Comparison of ENCODE assay signal across 3 fruit fly cellular contexts in genomic region chrX:13390465-13391173, dm6.
TF ChIP-seq lines count a peak whose summit lies in the region.

No protein-coding gene starts in this region.

TF ChIP-seq in whole organism, adult, 20 proteins besides CTCF, POLR2A, EP300 and RAD21 (continued from another document):
- peak; percentile 72 for TF ChIP-seq CG11617 (GFP tag; optimal IDR thresholded peaks at IDR 0.05; lab: Kevin White, UChicago)

TF ChIP-seq in whole organism, embryonic, 481 proteins besides CTCF, POLR2A, EP300 and RAD21 (continued from another document and continues in another):
- TF ChIP-seq ttk (GFP tag; IDR thresholded peaks at IDR 0.05; lab: Robert Waterston, UW), result 0 out of 2 replicates have a peak, but pooled peaks have one; percentile 45
- TF ChIP-seq Hand (GFP tag; optimal IDR thresholded peaks at IDR 0.05; lab: Kevin White, UChicago), result peak; percentile 62
- TF ChIP-seq sna (GFP tag; IDR thresholded peaks at IDR 0.05; lab: Robert Waterston, UW; ENCODE audit: partially characterized antibody), result no peak
- TF ChIP-seq CG10267 (tag; optimal IDR thresholded peaks at IDR 0.05; lab: Kevin White, UChicago), result peak; percentile 62
- peak; percentile 78 for TF ChIP-seq CG14014 (GFP tag; IDR thresholded peaks at IDR 0.05; lab: Robert Waterston, UW)
- TF ChIP-seq Ssrp (tag; optimal IDR thresholded peaks at IDR 0.05; lab: Kevin White, UChicago), result peak; percentile 29
- peak; percentile 52 for TF ChIP-seq CG6765 (GFP tag; optimal IDR thresholded peaks at IDR 0.05; lab: Kevin White, UChicago)
- no peak for TF ChIP-seq CG8359 (GFP tag; optimal IDR thresholded peaks at IDR 0.05; lab: Kevin White, UChicago; ENCODE audit: borderline replicate concordance)
- no peak for TF ChIP-seq vfl (GFP tag; optimal IDR thresholded peaks at IDR 0.05; lab: Kevin White, UChicago)
- TF ChIP-seq ftz-f1 (GFP tag; optimal IDR thresholded peaks at IDR 0.05; lab: Kevin White, UChicago), result no peak
- TF ChIP-seq Awh (GFP tag; IDR thresholded peaks at IDR 0.05; lab: Robert Waterston, UW), result no peak
- TF ChIP-seq Xrp1 (GFP tag; IDR thresholded peaks at IDR 0.05; lab: Robert Waterston, UW), result peak; percentile 44; the same call in 1 of the 2 replicates
- TF ChIP-seq sug (tag; optimal IDR thresholded peaks at IDR 0.05; lab: Kevin White, UChicago), result peak; percentile 51
- peak; percentile 60 for TF ChIP-seq CG6689 (GFP tag; IDR thresholded peaks at IDR 0.05; lab: Robert Waterston, UW)
- TF ChIP-seq pan (optimal IDR thresholded peaks at IDR 0.05; lab: Kevin White, UChicago), result no peak
- peak in 1 of 2 experiments; percentile 70 for TF ChIP-seq pan (GFP tag; optimal IDR thresholded peaks at IDR 0.05 in 1 of 2, IDR thresholded peaks at IDR 0.05 in 1 of 2)
- peak; percentile 29; the same call in 1 of the 2 replicates for TF ChIP-seq CG14667 (GFP tag; IDR thresholded peaks at IDR 0.05; lab: Robert Waterston, UW)
- TF ChIP-seq CG12219 (GFP tag; optimal IDR thresholded peaks at IDR 0.05; lab: Kevin White, UChicago), result no peak
- no peak for TF ChIP-seq ash1 (GFP tag; optimal IDR thresholded peaks at IDR 0.05; lab: Kevin White, UChicago)
- peak; percentile 62 for TF ChIP-seq Poxn (GFP tag; IDR thresholded peaks at IDR 0.05; lab: Robert Waterston, UW)
- TF ChIP-seq CG13894 (tag; optimal IDR thresholded peaks at IDR 0.05; lab: Kevin White, UChicago), result peak; percentile 81
- peak; percentile 39 for TF ChIP-seq Blimp-1 (GFP tag; optimal IDR thresholded peaks at IDR 0.05; lab: Kevin White, UChicago)
- peak; percentile 76; the same call in 2 of the 3 replicates for TF ChIP-seq Dbx (GFP tag; IDR thresholded peaks at IDR 0.05; lab: Robert Waterston, UW)
- peak in 1 of 2 experiments; percentile 61 for TF ChIP-seq Pdp1 (GFP tag; optimal IDR thresholded peaks at IDR 0.05; lab: Kevin White, UChicago)
- peak; percentile 14 for TF ChIP-seq Hr3 (GFP tag; optimal IDR thresholded peaks at IDR 0.05; lab: Kevin White, UChicago)
- 0 out of 2 replicates have a peak, but pooled peaks have one; percentile 23 for TF ChIP-seq CG1024 (GFP tag; IDR thresholded peaks at IDR 0.05; lab: Robert Waterston, UW)
- TF ChIP-seq dpn (GFP tag; optimal IDR thresholded peaks at IDR 0.05; lab: Kevin White, UChicago), result peak in 1 of 2 experiments; percentile 43
- peak; percentile 18 for TF ChIP-seq gcm (GFP tag; optimal IDR thresholded peaks at IDR 0.05; lab: Kevin White, UChicago)
- TF ChIP-seq crc (GFP tag; optimal IDR thresholded peaks at IDR 0.05; lab: Kevin White, UChicago), result no peak
- TF ChIP-seq Doc2 (GFP tag; IDR thresholded peaks at IDR 0.05; lab: Robert Waterston, UW), result no peak
- peak; percentile 48 for TF ChIP-seq CG15011 (GFP tag; optimal IDR thresholded peaks at IDR 0.05; lab: Kevin White, UChicago)
- TF ChIP-seq NC2α (GFP tag; optimal IDR thresholded peaks at IDR 0.05; lab: Kevin White, UChicago), result no peak
- no peak for TF ChIP-seq CG4707 (GFP tag; optimal IDR thresholded peaks at IDR 0.05; lab: Kevin White, UChicago)
- 0 out of 2 replicates have a peak, but pooled peaks have one; percentile 3 for TF ChIP-seq CG16779 (GFP tag; IDR thresholded peaks at IDR 0.05; lab: Robert Waterston, UW)
- TF ChIP-seq pzg (GFP tag; optimal IDR thresholded peaks at IDR 0.05; lab: Kevin White, UChicago), result no peak
- TF ChIP-seq CG18262 (tag; optimal IDR thresholded peaks at IDR 0.05; lab: Kevin White, UChicago), result peak; percentile 48
- TF ChIP-seq CG4282 (GFP tag; optimal IDR thresholded peaks at IDR 0.05; lab: Kevin White, UChicago), result no peak
- no peak for TF ChIP-seq trh (GFP tag; optimal IDR thresholded peaks at IDR 0.05; lab: Kevin White, UChicago)
- TF ChIP-seq CG14965 (GFP tag; optimal IDR thresholded peaks at IDR 0.05; lab: Kevin White, UChicago; ENCODE audit: borderline replicate concordance), result no peak
- peak; percentile 80 for TF ChIP-seq CG8924 (tag; optimal IDR thresholded peaks at IDR 0.05; lab: Kevin White, UChicago)
- TF ChIP-seq CG12391 (tag; optimal IDR thresholded peaks at IDR 0.05; lab: Kevin White, UChicago), result peak; percentile 69
- TF ChIP-seq CrebB (tag; optimal IDR thresholded peaks at IDR 0.05; lab: Kevin White, UChicago), result peak; percentile 24
- TF ChIP-seq fd3F (GFP tag; optimal IDR thresholded peaks at IDR 0.05; lab: Kevin White, UChicago), result peak; percentile 83
- no peak for TF ChIP-seq Hr78 (GFP tag; optimal IDR thresholded peaks at IDR 0.05; lab: Kevin White, UChicago)
- no peak for TF ChIP-seq Hey (tag; optimal IDR thresholded peaks at IDR 0.05; lab: Kevin White, UChicago)
- TF ChIP-seq Sry-β (GFP tag; optimal IDR thresholded peaks at IDR 0.05; lab: Kevin White, UChicago), result no peak
- no peak for TF ChIP-seq pho (GFP tag; optimal IDR thresholded peaks at IDR 0.05; lab: Kevin White, UChicago)
- peak; percentile 52 for TF ChIP-seq CG6854 (GFP tag; optimal IDR thresholded peaks at IDR 0.05; lab: Kevin White, UChicago)
- peak; percentile 75 for TF ChIP-seq CG11504 (tag; optimal IDR thresholded peaks at IDR 0.05; lab: Kevin White, UChicago)
- TF ChIP-seq CG13296 (GFP tag; optimal IDR thresholded peaks at IDR 0.05; lab: Kevin White, UChicago), result peak; percentile 83
- 0 out of 2 replicates have a peak, but pooled peaks have one; percentile 46 for TF ChIP-seq ham (GFP tag; IDR thresholded peaks at IDR 0.05; lab: Robert Waterston, UW)
- TF ChIP-seq grau (tag; optimal IDR thresholded peaks at IDR 0.05; lab: Kevin White, UChicago), result peak; percentile 82
- TF ChIP-seq CG7372 (GFP tag; IDR thresholded peaks at IDR 0.05; lab: Robert Waterston, UW), result peak; percentile 64
- TF ChIP-seq CG12769 (tag; optimal IDR thresholded peaks at IDR 0.05; lab: Kevin White, UChicago), result no peak
- no peak for TF ChIP-seq CG7928 (GFP tag; optimal IDR thresholded peaks at IDR 0.05; lab: Kevin White, UChicago)
- no peak for TF ChIP-seq CG12236 (GFP tag; optimal IDR thresholded peaks at IDR 0.05; lab: Kevin White, UChicago)
- peak; percentile 8 for TF ChIP-seq CG5180 (GFP tag; optimal IDR thresholded peaks at IDR 0.05; lab: Kevin White, UChicago)
- no peak; the same call in 1 of the 2 replicates for TF ChIP-seq ssp (GFP tag; IDR thresholded peaks at IDR 0.05; lab: Robert Waterston, UW)
- no peak for TF ChIP-seq luna (GFP tag; optimal IDR thresholded peaks at IDR 0.05; lab: Kevin White, UChicago)
- TF ChIP-seq CG3163 (GFP tag; optimal IDR thresholded peaks at IDR 0.05; lab: Kevin White, UChicago), result no peak
- TF ChIP-seq CG14441 (GFP tag; IDR thresholded peaks at IDR 0.05; lab: Robert Waterston, UW), result peak; percentile 72
- TF ChIP-seq shn (GFP tag; optimal IDR thresholded peaks at IDR 0.05; lab: Kevin White, UChicago), result no peak
- TF ChIP-seq CG11456 (GFP tag; IDR thresholded peaks at IDR 0.05; lab: Robert Waterston, UW), result peak; percentile 55; the same call in 1 of the 3 replicates

TF ChIP-seq in whole organism, prepupa, 60 proteins besides CTCF, POLR2A, EP300 and RAD21 (continued from another document):
- peak; percentile 72 for TF ChIP-seq dsx (GFP tag; optimal IDR thresholded peaks at IDR 0.05; lab: Kevin White, UChicago; ENCODE audit: poor library complexity, severe bottlenecking)
- peak; percentile 92 for TF ChIP-seq eg (GFP tag; IDR thresholded peaks at IDR 0.05; lab: Robert Waterston, UW)
- TF ChIP-seq CG6854 (GFP tag; optimal IDR thresholded peaks at IDR 0.05; lab: Kevin White, UChicago), result no peak
- TF ChIP-seq ss (GFP tag; optimal IDR thresholded peaks at IDR 0.05; lab: Kevin White, UChicago), result peak; percentile 38 to 60
- TF ChIP-seq salr (GFP tag; optimal IDR thresholded peaks at IDR 0.05; lab: Kevin White, UChicago), result peak in 1 of 2 experiments; percentile 29
- peak; percentile 74 for TF ChIP-seq Ets96B (tag; optimal IDR thresholded peaks at IDR 0.05; lab: Kevin White, UChicago)
- peak; percentile 84 for TF ChIP-seq CG6163 (GFP tag; IDR thresholded peaks at IDR 0.05; lab: Robert Waterston, UW)
- peak; percentile 45 for TF ChIP-seq CG3919 (GFP tag; optimal IDR thresholded peaks at IDR 0.05; lab: Kevin White, UChicago)
- peak; percentile 20 for TF ChIP-seq CG8319 (GFP tag; optimal IDR thresholded peaks at IDR 0.05; lab: Kevin White, UChicago)
- TF ChIP-seq Hr38 (GFP tag; optimal IDR thresholded peaks at IDR 0.05; lab: Kevin White, UChicago), result no peak
- peak; percentile 50 for TF ChIP-seq CG8632 (GFP tag; optimal IDR thresholded peaks at IDR 0.05; lab: Kevin White, UChicago)
- peak; percentile 9 for TF ChIP-seq spab (GFP tag; optimal IDR thresholded peaks at IDR 0.05; lab: Kevin White, UChicago)
- TF ChIP-seq CG16779 (tag; optimal IDR thresholded peaks at IDR 0.05; lab: Kevin White, UChicago), result peak; percentile 11
- peak; percentile 79 for TF ChIP-seq Eip78C (GFP tag; lab: Kevin White, UChicago)
- peak; percentile 82 for TF ChIP-seq Gug (GFP tag; IDR thresholded peaks at IDR 0.05; lab: Robert Waterston, UW)
- peak; percentile 73 for TF ChIP-seq CG32006 (GFP tag; optimal IDR thresholded peaks at IDR 0.05; lab: Kevin White, UChicago)
- no peak for TF ChIP-seq Sox102F (GFP tag; optimal IDR thresholded peaks at IDR 0.05; lab: Kevin White, UChicago)
- peak; percentile 15 for TF ChIP-seq CG6792 (GFP tag; optimal IDR thresholded peaks at IDR 0.05; lab: Kevin White, UChicago)
- peak; percentile 66 for TF ChIP-seq achi (GFP tag; optimal IDR thresholded peaks at IDR 0.05; lab: Kevin White, UChicago)
- no peak for TF ChIP-seq Sox14 (GFP tag; optimal IDR thresholded peaks at IDR 0.05; lab: Kevin White, UChicago)
- no peak for TF ChIP-seq CG31627 (GFP tag; optimal IDR thresholded peaks at IDR 0.05; lab: Kevin White, UChicago)
- TF ChIP-seq svp (GFP tag; lab: Kevin White, UChicago), result peak; percentile 24
- TF ChIP-seq CG6808 (GFP tag; optimal IDR thresholded peaks at IDR 0.05; lab: Kevin White, UChicago), result peak; percentile 63
- TF ChIP-seq OdsH (GFP tag; optimal IDR thresholded peaks at IDR 0.05; lab: Kevin White, UChicago), result peak; percentile 59
- TF ChIP-seq CG9139 (GFP tag; optimal IDR thresholded peaks at IDR 0.05; lab: Kevin White, UChicago), result peak; percentile 58
- TF ChIP-seq fd59A (GFP tag; optimal IDR thresholded peaks at IDR 0.05; lab: Kevin White, UChicago), result no peak
- TF ChIP-seq CG15336 (GFP tag; IDR thresholded peaks at IDR 0.05; lab: Robert Waterston, UW), result peak; percentile 89
- no peak for TF ChIP-seq Blimp-1 (GFP tag; optimal IDR thresholded peaks at IDR 0.05; lab: Kevin White, UChicago)
- TF ChIP-seq acj6 (GFP tag; optimal IDR thresholded peaks at IDR 0.05; lab: Kevin White, UChicago), result peak; percentile 43
- TF ChIP-seq Lpt (GFP tag; optimal IDR thresholded peaks at IDR 0.05; lab: Kevin White, UChicago), result peak; percentile 63
- no peak for TF ChIP-seq Eip93F (GFP tag; optimal IDR thresholded peaks at IDR 0.05; lab: Kevin White, UChicago)
- TF ChIP-seq CG10669 (GFP tag; optimal IDR thresholded peaks at IDR 0.05; lab: Kevin White, UChicago), result peak; percentile 50
- peak; percentile 27 for TF ChIP-seq Met (GFP tag; optimal IDR thresholded peaks at IDR 0.05; lab: Kevin White, UChicago)
- TF ChIP-seq lz (GFP tag; optimal IDR thresholded peaks at IDR 0.05; lab: Kevin White, UChicago), result peak; percentile 2
- TF ChIP-seq Hr4 (GFP tag; optimal IDR thresholded peaks at IDR 0.05; lab: Kevin White, UChicago), result peak; percentile 45
- no peak for TF ChIP-seq Ets21C (GFP tag; optimal IDR thresholded peaks at IDR 0.05; lab: Kevin White, UChicago)
- TF ChIP-seq pdm3 (GFP tag; optimal IDR thresholded peaks at IDR 0.05; lab: Kevin White, UChicago), result peak; percentile 24
- peak; percentile 28 for TF ChIP-seq topi (GFP tag; optimal IDR thresholded peaks at IDR 0.05; lab: Kevin White, UChicago)
- peak; percentile 20 for TF ChIP-seq cyc (GFP tag; optimal IDR thresholded peaks at IDR 0.05; lab: Kevin White, UChicago)
- no peak for TF ChIP-seq Eip75B (GFP tag; optimal IDR thresholded peaks at IDR 0.05; lab: Kevin White, UChicago)
- TF ChIP-seq fkh (GFP tag; optimal IDR thresholded peaks at IDR 0.05; lab: Kevin White, UChicago), result no peak
